Worm (Caenorhabditis elegans): ENCODE results near the gene F52H3.6.

ce11 chrII:10035425-10035824 is 7.2 kb upstream of the F52H3.6 start:
- TF ChIP-seq nhr-28 (tag; optimal IDR thresholded peaks at IDR 0.05) (no peak), pqm-1 (tag; optimal IDR thresholded peaks at IDR 0.05) (no peak), elt-3 (tag; optimal IDR thresholded peaks at IDR 0.05) (no peak), unc-130 (tag; optimal IDR thresholded peaks at IDR 0.05) (no peak), nhr-11 (tag; optimal IDR thresholded peaks at IDR 0.05) (no peak), egl-27 (tag; optimal IDR thresholded peaks at IDR 0.05) (no peak), skn-1 (tag; optimal IDR thresholded peaks at IDR 0.05) (no peak), lin-39 (tag; optimal IDR thresholded peaks at IDR 0.05) (no peak)
